Fruit fly (Drosophila melanogaster): ENCODE results near the gene CG7017.

DNA sequence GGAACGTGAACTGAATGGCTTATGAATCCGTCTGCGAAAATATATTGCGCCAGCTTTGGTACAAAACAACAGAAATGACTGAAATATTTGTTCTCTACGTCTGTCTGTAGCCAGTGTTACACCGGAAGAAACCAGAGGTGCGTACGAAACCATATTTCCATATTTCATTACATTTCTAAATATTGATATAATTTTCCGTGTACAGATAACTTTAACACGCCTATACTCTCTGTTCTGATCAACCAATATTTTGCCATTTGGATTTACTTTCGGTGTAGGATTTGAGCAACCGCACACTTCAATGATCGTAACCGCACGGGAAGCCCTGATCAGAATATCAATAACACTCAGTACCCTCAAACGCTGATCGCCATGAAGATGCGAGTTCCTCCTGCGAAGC is 17.2 kb downstream of the CG7017 start:
- TF ChIP-seq CG8478 (optimal IDR thresholded peaks at IDR 0.05) (no peak), CTCF (optimal IDR thresholded peaks at IDR 0.05) (no peak)
